Worm (Caenorhabditis elegans) whole organism, young adult: ENCODE data around the gene mom-1.

ENCODE experiments used
- B0261.1 ChIP-seq: sonication (generic microtip); optimal IDR thresholded peaks from 2 replicates; lab custom pipeline; 2016; ENCODE audit warnings: mild to moderate bottlenecking, missing genetic modification characterization, moderate library complexity, missing compliant biosample characterization
- atf-7 ChIP-seq: sonication (generic microtip); optimal IDR thresholded peaks from 2 replicates; lab custom pipeline; 2017; ENCODE audit warnings: mild to moderate bottlenecking, missing genetic modification characterization, missing compliant biosample characterization
- hmg-1.2 ChIP-seq: fragments of 200-800 bp; sonication (Bioruptor generic); IDR thresholded peaks from 2 replicates; pipeline ENCODE4 v1.3.6; 2022; ENCODE audit warnings: missing genetic modification reagents, missing genetic modification characterization, missing compliant biosample characterization
- lsy-27 ChIP-seq: sonication (generic microtip); optimal IDR thresholded peaks from 2 replicates; lab custom pipeline; 2017; ENCODE audit warnings: missing genetic modification characterization, mild to moderate bottlenecking, missing compliant biosample characterization, antibody characterized with exemption, missing genotype, borderline replicate concordance; ENCODE audit not compliant: insufficient read depth
- madf-10 ChIP-seq: sonication (generic microtip); optimal IDR thresholded peaks from 2 replicates; lab custom pipeline; 2016; ENCODE audit warnings: mild to moderate bottlenecking, missing genetic modification characterization, missing compliant biosample characterization
- nhr-27 ChIP-seq: fragments of 200-800 bp; sonication (Bioruptor generic); optimal IDR thresholded peaks from 2 replicates; lab custom pipeline; 2018; ENCODE audit warnings: mild to moderate bottlenecking, missing genetic modification characterization, moderate library complexity, missing compliant biosample characterization
- pbrm-1 ChIP-seq: fragments of 200-800 bp; sonication (Bioruptor generic); IDR thresholded peaks from 2 replicates; pipeline ENCODE4 v1.3.6; 2022; ENCODE audit warnings: missing genetic modification reagents, missing genetic modification characterization, missing compliant biosample characterization
- sea-2 ChIP-seq: fragments of 200-800 bp; sonication (Bioruptor generic); IDR thresholded peaks from 2 replicates; pipeline ENCODE4 v1.3.6; 2022; ENCODE audit warnings: missing genetic modification characterization, missing compliant biosample characterization
- zfh-2 ChIP-seq: fragments of 200-800 bp; sonication (Bioruptor generic); conservative IDR thresholded peaks from 2 replicates; pipeline ENCODE4 v1.3.6; 2022; ENCODE audit warnings: missing genetic modification reagents, missing genetic modification characterization, missing compliant biosample characterization
- ztf-22 ChIP-seq: fragments of 200-800 bp; sonication (Bioruptor generic); optimal IDR thresholded peaks from 2 replicates; lab custom pipeline; 2018; ENCODE audit warnings: mild to moderate bottlenecking, missing genetic modification characterization, moderate library complexity, missing compliant biosample characterization

ce11 chrX:6278296-6278695 is 14.6 kb upstream of the mom-1 start:
- TF ChIP-seq sea-2 (GFP tag; lab: Robert Waterston, UW) (no peak), pbrm-1 (GFP tag; lab: Robert Waterston, UW) (no peak), madf-10 (tag; lab: Kevin White, UChicago) (no peak), ztf-22 (GFP tag; lab: Kevin White, UChicago) (no peak), atf-7 (no peak), nhr-27 (tag; lab: Kevin White, UChicago) (no peak), zfh-2 (GFP tag; lab: Robert Waterston, UW) (no peak), B0261.1 (no peak), lsy-27 (tag; lab: Kevin White, UChicago) (no peak), hmg-1.2 (GFP tag; lab: Robert Waterston, UW) (no peak)
